Worm (Caenorhabditis elegans): ENCODE measurements around the gene cpg-20.

- no peak for TF ChIP-seq swsn-7 (tag; optimal IDR thresholded peaks at IDR 0.05)
- no peak for TF ChIP-seq Y116A8C.19 (tag; optimal IDR thresholded peaks at IDR 0.05; ENCODE audit: borderline replicate concordance)
- no peak for TF ChIP-seq ets-5 (GFP tag; IDR thresholded peaks at IDR 0.05)
- no peak for TF ChIP-seq fos-1 (tag; optimal IDR thresholded peaks at IDR 0.05)
- TF ChIP-seq ceh-90 (tag; optimal IDR thresholded peaks at IDR 0.05), result no peak
- TF ChIP-seq nhr-12 (tag; optimal IDR thresholded peaks at IDR 0.05), result no peak
- TF ChIP-seq sox-4 (tag; optimal IDR thresholded peaks at IDR 0.05), result no peak
- TF ChIP-seq C04F5.9 (tag; optimal IDR thresholded peaks at IDR 0.05), result no peak
- TF ChIP-seq lsy-2 (tag; optimal IDR thresholded peaks at IDR 0.05), result no peak
Measured at ce11 chrIV:6117741-6118265, 41.8 kb upstream of the cpg-20 start, which contains the start of gene zen-4.
